Worm (Caenorhabditis elegans): Measurements from ENCODE around the gene T04F8.7.

T04F8.7 gene

DNA sequence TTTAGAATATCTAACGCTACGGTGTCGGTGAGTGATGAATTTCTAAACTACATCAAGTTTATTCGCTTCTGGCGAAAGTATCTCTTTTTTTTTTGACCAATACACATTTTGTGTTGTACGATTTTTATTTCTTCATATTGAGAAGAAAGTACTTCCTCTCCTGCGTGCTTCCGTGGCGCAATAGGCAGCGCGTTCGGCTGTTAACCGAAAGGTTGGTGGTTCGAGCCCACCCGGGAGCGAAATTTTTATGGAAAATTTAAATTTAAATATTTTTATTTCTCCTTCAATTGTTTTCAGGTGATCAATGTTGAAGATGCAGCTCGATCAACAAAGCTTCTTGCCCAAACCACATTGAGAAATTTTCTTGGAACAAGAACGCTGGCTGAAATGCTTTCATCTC lies 35.3 kb downstream of the T04F8.7 start (continued):
- TF ChIP-seq sptf-2 (GFP tag; optimal IDR thresholded peaks at IDR 0.05), result no peak
- peak; percentile 71 for TF ChIP-seq mxl-1 (tag; optimal IDR thresholded peaks at IDR 0.05)
- TF ChIP-seq somi-1 (GFP tag; optimal IDR thresholded peaks at IDR 0.05), result peak; percentile 19
- no peak for TF ChIP-seq bed-1 (GFP tag; IDR thresholded peaks at IDR 0.05)
- TF ChIP-seq madf-6 (GFP tag; IDR thresholded peaks at IDR 0.05), result peak; percentile 10; the same call in 1 of the 2 replicates
- TF ChIP-seq T26A5.8 (tag; optimal IDR thresholded peaks at IDR 0.05), result no peak
- TF ChIP-seq ztf-18 (tag; optimal IDR thresholded peaks at IDR 0.05), result peak; percentile 56
- no peak for TF ChIP-seq nfya-1 (tag; optimal IDR thresholded peaks at IDR 0.05; ENCODE audit: borderline replicate concordance, insufficient read depth)
- TF ChIP-seq hmg-20 (GFP tag; IDR thresholded peaks at IDR 0.05), result 0 out of 2 replicates have a peak, but pooled peaks have one; percentile 5
- peak; percentile 8 for TF ChIP-seq dpff-1 (tag; optimal IDR thresholded peaks at IDR 0.05)
- TF ChIP-seq F49E8.2 (tag; optimal IDR thresholded peaks at IDR 0.05; ENCODE audit: insufficient read depth), result no peak
- peak; percentile 85 for TF ChIP-seq rpc-1 (optimal IDR thresholded peaks at IDR 0.05)
- peak; percentile 92 for TF ChIP-seq rpc-1 (tag; optimal IDR thresholded peaks at IDR 0.05)
- peak; percentile 32 for TF ChIP-seq madf-10 (tag; optimal IDR thresholded peaks at IDR 0.05)
- TF ChIP-seq Y95B8A.8 (GFP tag; IDR thresholded peaks at IDR 0.05), result 0 out of 2 replicates have a peak, but pooled peaks have one; percentile 28
- no peak for TF ChIP-seq cebp-1 (GFP tag; IDR thresholded peaks at IDR 0.05)
- TF ChIP-seq cebp-1 (tag; optimal IDR thresholded peaks at IDR 0.05), result peak; percentile 56
- TF ChIP-seq ama-1 (optimal IDR thresholded peaks at IDR 0.05), result no peak
- TF ChIP-seq ama-1 (GFP tag; optimal IDR thresholded peaks at IDR 0.05), result peak; percentile 14 to 57
- no peak for TF ChIP-seq Y79H2A.3 (GFP tag; conservative IDR thresholded peaks at IDR 0.05)
- TF ChIP-seq C17E4.6 (GFP tag; IDR thresholded peaks at IDR 0.05), result no peak
- peak; percentile 63; the same call in 1 of the 2 replicates for TF ChIP-seq Y56A3A.18 (GFP tag; IDR thresholded peaks at IDR 0.05)
- TF ChIP-seq ztf-6 (GFP tag; IDR thresholded peaks at IDR 0.05), result no peak
- TF ChIP-seq nhr-90 (tag; optimal IDR thresholded peaks at IDR 0.05), result peak; percentile 66
- no peak for TF ChIP-seq bed-2 (GFP tag; IDR thresholded peaks at IDR 0.05)
- no peak; the same call in 1 of the 2 replicates for TF ChIP-seq mcd-1 (GFP tag; IDR thresholded peaks at IDR 0.05)
- peak; percentile 49 for TF ChIP-seq snpc-1.3 (tag; optimal IDR thresholded peaks at IDR 0.05; ENCODE audit: insufficient read depth)
- TF ChIP-seq ceh-91 (GFP tag; IDR thresholded peaks at IDR 0.05), result no peak
- no peak for TF ChIP-seq hlh-26 (GFP tag; conservative IDR thresholded peaks at IDR 0.05)
- peak in 1 of 3 experiments; percentile 53 for TF ChIP-seq lin-35 (GFP tag; optimal IDR thresholded peaks at IDR 0.05)
- no peak for TF ChIP-seq aptf-3 (GFP tag; IDR thresholded peaks at IDR 0.05)
- TF ChIP-seq atf-7 (tag; optimal IDR thresholded peaks at IDR 0.05), result peak; percentile 17
- peak; percentile 60; the same call in 1 of the 2 replicates for TF ChIP-seq D2030.7 (GFP tag; IDR thresholded peaks at IDR 0.05)
- no peak for TF ChIP-seq mel-28 (tag; optimal IDR thresholded peaks at IDR 0.05; ENCODE audit: borderline replicate concordance)
- TF ChIP-seq madf-3 (GFP tag; IDR thresholded peaks at IDR 0.05), result no peak
- TF ChIP-seq die-1 (tag; optimal IDR thresholded peaks at IDR 0.05), result peak; percentile 74
- peak; percentile 1 for TF ChIP-seq ceh-27 (GFP tag; optimal IDR thresholded peaks at IDR 0.05)
- peak; percentile 39 for TF ChIP-seq zim-3 (tag; optimal IDR thresholded peaks at IDR 0.05)
- no peak for TF ChIP-seq F55B11.4 (tag; optimal IDR thresholded peaks at IDR 0.05; ENCODE audit: borderline replicate concordance, insufficient read depth)
- TF ChIP-seq B0336.3 (GFP tag; IDR thresholded peaks at IDR 0.05), result no peak
- no peak for TF ChIP-seq lsl-1 (GFP tag; optimal IDR thresholded peaks at IDR 0.05)
- peak; percentile 94 for TF ChIP-seq lin-26 (GFP tag; IDR thresholded peaks at IDR 0.05)
- TF ChIP-seq K11D2.4 (GFP tag; IDR thresholded peaks at IDR 0.05), result 0 out of 2 replicates have a peak, but pooled peaks have one; percentile 45
- no peak for TF ChIP-seq ztf-22 (GFP tag; optimal IDR thresholded peaks at IDR 0.05)
- peak; percentile 91 for TF ChIP-seq tbp1 (GFP tag; optimal IDR thresholded peaks at IDR 0.05)
- peak; percentile 23 for TF ChIP-seq B0035.1 (tag; optimal IDR thresholded peaks at IDR 0.05)
- peak; percentile 8 for TF ChIP-seq snpc-3.4 (tag; optimal IDR thresholded peaks at IDR 0.05)
- no peak for TF ChIP-seq nhr-120 (GFP tag; IDR thresholded peaks at IDR 0.05)

Data from whole organism, young adult.